Fruit fly (Drosophila melanogaster): ENCODE results near the gene CG15209.

- TF ChIP-seq woc (GFP tag; optimal IDR thresholded peaks at IDR 0.05), result no peak
- TF ChIP-seq Myc (optimal IDR thresholded peaks at IDR 0.05), result no peak
- no peak for TF ChIP-seq usp (GFP tag; optimal IDR thresholded peaks at IDR 0.05)
- TF ChIP-seq rgr (GFP tag; optimal IDR thresholded peaks at IDR 0.05), result no peak
- no peak for TF ChIP-seq br (GFP tag; optimal IDR thresholded peaks at IDR 0.05)
Observed at dm6 chrX:10854686-10855085, 12.7 kb downstream of the CG15209 start, which contains the start of gene feo.

Data from whole organism, wandering third instar larva.